Fruit fly (Drosophila melanogaster) whole organism, embryonic: ENCODE results near the gene Hecw.

ENCODE experiments used
- Atf6 ChIP-seq: fragments of 200-800 bp; sonication (Bioruptor generic); IDR thresholded peaks from 2 replicates; pipeline ENCODE4 v1.3.6; 2022; ENCODE audit warnings: missing biosample characterization, missing genetic modification characterization
- Awh ChIP-seq: fragments of 200-800 bp; sonication (Bioruptor generic); IDR thresholded peaks from 2 replicates; pipeline ENCODE4, ENCODE4 v1.3.6; 2022; ENCODE audit warnings: missing biosample characterization, missing genetic modification characterization
- Bgb ChIP-seq: fragments of 200-800 bp; sonication (Bioruptor generic); IDR thresholded peaks from 2 replicates; pipeline ENCODE4 v1.3.6; 2022; ENCODE audit warnings: missing biosample characterization, missing genetic modification characterization; ENCODE audit not compliant: partially characterized antibody
- C15 ChIP-seq: fragments of 200-800 bp; sonication (Bioruptor generic); IDR thresholded peaks from 3 replicates; pipeline ENCODE4 v1.3.6; 2022; ENCODE audit warnings: missing biosample characterization, missing genetic modification characterization
- CG10543 ChIP-seq: fragments of 200-800 bp; sonication (Bioruptor generic); optimal IDR thresholded peaks from 3 replicates; lab custom pipeline; 2017; ENCODE audit warnings: missing biosample characterization, mild to moderate bottlenecking, missing genetic modification characterization, moderate library complexity
- CG11504 ChIP-seq: fragments of 200-800 bp; sonication (Bioruptor generic); optimal IDR thresholded peaks from 3 replicates; lab custom pipeline; 2019; ENCODE audit warnings: missing biosample characterization, mild to moderate bottlenecking, missing genetic modification characterization, moderate library complexity
- CG12391 ChIP-seq: fragments of 200-800 bp; sonication (Bioruptor generic); optimal IDR thresholded peaks from 3 replicates; lab custom pipeline; 2018; ENCODE audit warnings: missing biosample characterization, mild to moderate bottlenecking, missing genetic modification characterization, moderate library complexity
- CG13287 ChIP-seq: fragments of 200-800 bp; sonication (Bioruptor generic); IDR thresholded peaks from 2 replicates; pipeline ENCODE4 v1.3.6; 2022; ENCODE audit warnings: missing biosample characterization, missing genetic modification characterization; ENCODE audit not compliant: partially characterized antibody
- CG13894 ChIP-seq: fragments of 200-800 bp; sonication (Bioruptor generic); optimal IDR thresholded peaks from 3 replicates; lab custom pipeline; 2018; ENCODE audit warnings: missing biosample characterization, mild to moderate bottlenecking, missing genetic modification characterization, moderate library complexity
- CG1529 ChIP-seq: fragments of 200-800 bp; sonication (Bioruptor generic); optimal IDR thresholded peaks from 3 replicates; lab custom pipeline; 2018; ENCODE audit warnings: missing biosample characterization, missing genetic modification characterization
- CG15479 ChIP-seq: fragments of 200-800 bp; sonication (Bioruptor generic); optimal IDR thresholded peaks from 3 replicates; lab custom pipeline; 2019; ENCODE audit warnings: missing biosample characterization, mild to moderate bottlenecking, missing genetic modification characterization, moderate library complexity
- CG18599 ChIP-seq: fragments of 200-800 bp; sonication (Bioruptor generic); optimal IDR thresholded peaks from 3 replicates; lab custom pipeline; 2017; ENCODE audit warnings: missing biosample characterization, missing genetic modification characterization, mild to moderate bottlenecking, moderate library complexity, missing genetic modification reagents
- CG6791 ChIP-seq: fragments of 200-800 bp; sonication (Bioruptor generic); IDR thresholded peaks from 3 replicates; pipeline ENCODE4 v1.3.6; 2022; ENCODE audit warnings: missing biosample characterization, missing genetic modification characterization; ENCODE audit not compliant: partially characterized antibody
- ERR ChIP-seq: fragments of 200-800 bp; sonication (Bioruptor generic); optimal IDR thresholded peaks from 2 replicates; lab custom pipeline; 2016; ENCODE audit warnings: missing biosample characterization, missing genetic modification characterization
- GATAe ChIP-seq: fragments of 200-800 bp; sonication (Bioruptor generic); conservative IDR thresholded peaks from 2 replicates; pipeline ENCODE4 v1.3.6; 2022; ENCODE audit warnings: missing biosample characterization, missing genetic modification characterization
- HmgD ChIP-seq: fragments of 200-800 bp; sonication (Bioruptor generic); optimal IDR thresholded peaks from 3 replicates; lab custom pipeline; 2016; ENCODE audit warnings: missing biosample characterization, missing genetic modification characterization
- Hmr ChIP-seq: fragments of 200-800 bp; sonication (Bioruptor generic); optimal IDR thresholded peaks from 3 replicates; lab custom pipeline; 2017; ENCODE audit warnings: mild to moderate bottlenecking, missing biosample characterization, missing genetic modification reagents, missing genetic modification characterization
- Lim3 ChIP-seq: fragments of 200-800 bp; sonication (Bioruptor generic); IDR thresholded peaks from 2 replicates; pipeline ENCODE4 v1.3.6; 2022; ENCODE audit warnings: missing biosample characterization, missing genetic modification characterization
- Med ChIP-seq: fragments of 200-800 bp; sonication (Bioruptor generic); peaks from one replicate; lab custom pipeline; 2016; ENCODE audit warnings: missing biosample characterization, missing genetic modification characterization, mild to moderate bottlenecking, inconsistent platforms, moderate library complexity
- Mrtf ChIP-seq: fragments of 200-800 bp; sonication (Bioruptor generic); IDR thresholded peaks from 3 replicates; pipeline ENCODE4 v1.3.6; 2022; ENCODE audit warnings: missing biosample characterization, missing genetic modification characterization
- Myb ChIP-seq: fragments of 200-800 bp; sonication (Bioruptor generic); optimal IDR thresholded peaks from 2 replicates; lab custom pipeline; 2016; ENCODE audit warnings: missing biosample characterization, missing genetic modification characterization
- Spps ChIP-seq: fragments of 200-800 bp; sonication (Bioruptor generic); optimal IDR thresholded peaks from 2 replicates; lab custom pipeline; 2018; ENCODE audit warnings: missing biosample characterization, mild to moderate bottlenecking, missing genetic modification characterization
- Trl ChIP-seq, 3 experiments: fragments of >200 bp in 2 of 3; fragments of 200-800 bp in 1 of 3; sonication (Bioruptor generic) in 1 of 3; optimal IDR thresholded peaks; 2 replicates in 1 of 3; 3 replicates in 2 of 3; lab custom pipeline; 2016 to 2017; ENCODE audit warnings: missing biosample characterization in 1 of 3, missing genetic modification characterization in 1 of 3
- Vsx1 ChIP-seq: fragments of 200-800 bp; sonication (Bioruptor generic); optimal IDR thresholded peaks from 2 replicates; lab custom pipeline; 2017; ENCODE audit warnings: missing biosample characterization, mild to moderate bottlenecking, missing genetic modification characterization, missing genetic modification reagents
- abd-A ChIP-seq: fragments of 200-800 bp; sonication (Bioruptor generic); optimal IDR thresholded peaks from 3 replicates; lab custom pipeline; 2019; ENCODE audit warnings: missing biosample characterization, mild to moderate bottlenecking, missing genetic modification characterization, moderate library complexity
- bigmax ChIP-seq: fragments of 200-800 bp; sonication (Bioruptor generic); optimal IDR thresholded peaks from 2 replicates; lab custom pipeline; 2018; ENCODE audit warnings: missing biosample characterization, mild to moderate bottlenecking, missing genetic modification characterization
- caup ChIP-seq: fragments of 200-800 bp; sonication (Bioruptor generic); optimal IDR thresholded peaks from 3 replicates; lab custom pipeline; 2017; ENCODE audit warnings: missing biosample characterization, mild to moderate bottlenecking, missing genetic modification characterization, moderate library complexity; ENCODE audit not compliant: severe bottlenecking
- chinmo ChIP-seq: fragments of 200-800 bp; sonication (Bioruptor generic); IDR thresholded peaks from 4 replicates; pipeline ENCODE4 v1.3.6; 2022; ENCODE audit warnings: missing biosample characterization, missing genetic modification characterization; ENCODE audit not compliant: partially characterized antibody
- ci ChIP-seq: fragments of 200-800 bp; sonication (Bioruptor generic); IDR thresholded peaks from 3 replicates; pipeline ENCODE4 v1.3.6; 2022; ENCODE audit warnings: missing biosample characterization, missing genetic modification characterization
- exex ChIP-seq: fragments of 200-800 bp; sonication (Bioruptor generic); optimal IDR thresholded peaks from 4 replicates; lab custom pipeline; 2018; ENCODE audit warnings: missing biosample characterization, mild to moderate bottlenecking, missing genetic modification characterization, moderate library complexity
- grn ChIP-seq: fragments of 200-800 bp; sonication (Bioruptor generic); optimal IDR thresholded peaks from 3 replicates; lab custom pipeline; 2017; ENCODE audit warnings: missing biosample characterization, missing genetic modification characterization
- gro ChIP-seq: fragments of 200-800 bp; sonication (Bioruptor generic); optimal IDR thresholded peaks from 2 replicates; lab custom pipeline; 2016; ENCODE audit warnings: missing biosample characterization, missing genetic modification characterization
- inv ChIP-seq: fragments of 200-800 bp; sonication (Bioruptor generic); IDR thresholded peaks from 2 replicates; pipeline ENCODE4 v1.3.6; 2022; ENCODE audit warnings: missing biosample characterization, missing genetic modification characterization; ENCODE audit not compliant: partially characterized antibody
- klu ChIP-seq: fragments of 200-800 bp; sonication (Bioruptor generic); IDR thresholded peaks from 2 replicates; pipeline ENCODE4 v1.3.6; 2022; ENCODE audit warnings: missing biosample characterization, missing genetic modification characterization
- lab ChIP-seq: fragments of 200-800 bp; sonication (Bioruptor generic); optimal IDR thresholded peaks from 3 replicates; lab custom pipeline; 2017; ENCODE audit warnings: missing biosample characterization, missing genetic modification characterization, mild to moderate bottlenecking, moderate library complexity, missing genetic modification reagents
- mirr ChIP-seq: fragments of 200-800 bp; sonication (Bioruptor generic); optimal IDR thresholded peaks from 3 replicates; lab custom pipeline; 2018; ENCODE audit warnings: missing biosample characterization, mild to moderate bottlenecking, missing genetic modification characterization
- onecut ChIP-seq: fragments of 200-800 bp; sonication (Bioruptor generic); IDR thresholded peaks from 2 replicates; pipeline ENCODE4 v1.3.6; 2022; ENCODE audit warnings: missing biosample characterization, missing genetic modification characterization
- pita ChIP-seq: fragments of 200-800 bp; sonication (Bioruptor generic); optimal IDR thresholded peaks from 2 replicates; lab custom pipeline; 2017; ENCODE audit warnings: missing biosample characterization, mild to moderate bottlenecking, missing genetic modification characterization
- run ChIP-seq: fragments of 200-800 bp; sonication (Bioruptor generic); optimal IDR thresholded peaks from 3 replicates; lab custom pipeline; 2018; ENCODE audit warnings: missing biosample characterization, mild to moderate bottlenecking, missing genetic modification characterization
- sens ChIP-seq: fragments of 200-800 bp; sonication (Bioruptor generic); peaks from one replicate; lab custom pipeline; 2016; ENCODE audit warnings: missing biosample characterization, missing genetic modification characterization
- sr ChIP-seq: fragments of 200-800 bp; sonication (Bioruptor generic); IDR thresholded peaks from 3 replicates; pipeline ENCODE4 v1.3.6; 2022; ENCODE audit warnings: missing biosample characterization, missing genetic modification characterization
- sug ChIP-seq: fragments of 200-800 bp; optimal IDR thresholded peaks from 2 replicates; lab custom pipeline; 2019; ENCODE audit warnings: missing biosample characterization, mild to moderate bottlenecking, missing genetic modification characterization, moderate library complexity
- tio ChIP-seq: fragments of 200-800 bp; sonication (Bioruptor generic); optimal IDR thresholded peaks from 2 replicates; lab custom pipeline; 2017; ENCODE audit warnings: missing biosample characterization, missing genetic modification characterization, inconsistent platforms
- z ChIP-seq: fragments of 200-800 bp; sonication (Bioruptor generic); IDR thresholded peaks from 3 replicates; pipeline ENCODE4 v1.3.6; 2022; ENCODE audit warnings: missing biosample characterization, missing genetic modification characterization

Gene Hecw

dm6 chrX:9598106-9598505 lies 10.6 kb upstream of the Hecw start:
- no peak for TF ChIP-seq CG1529 (GFP tag; lab: Kevin White, UChicago)
- TF ChIP-seq grn (GFP tag; lab: Kevin White, UChicago) = peak; percentile 22
- TF ChIP-seq Awh (GFP tag; lab: Robert Waterston, UW) = no peak
- peak; percentile 25 for TF ChIP-seq exex (tag; lab: Kevin White, UChicago)

dm6 chrX:9599158-9600082 lies 9.3 kb upstream of the Hecw start:
- peak; percentile 47; the same call in 1 of the 3 replicates for TF ChIP-seq z (GFP tag; lab: Robert Waterston, UW)
- TF ChIP-seq Atf6 (GFP tag; lab: Robert Waterston, UW) = 0 out of 2 replicates have a peak, but pooled peaks have one; percentile 9
- TF ChIP-seq sr (GFP tag; lab: Robert Waterston, UW) = peak; percentile 75
- no peak for TF ChIP-seq caup (GFP tag; lab: Kevin White, UChicago)
- peak; percentile 18 for TF ChIP-seq lab (GFP tag; lab: Kevin White, UChicago)
- TF ChIP-seq sug (tag; lab: Kevin White, UChicago) = peak; percentile 67
- no peak for TF ChIP-seq Mrtf
- TF ChIP-seq CG12391 (tag; lab: Kevin White, UChicago) = no peak
- TF ChIP-seq CG6791 (GFP tag; lab: Robert Waterston, UW) = no peak
- TF ChIP-seq CG15479 (GFP tag; lab: Kevin White, UChicago) = peak; percentile 70
- TF ChIP-seq GATAe (GFP tag; lab: Robert Waterston, UW) = 0 out of 2 replicates have a peak, but pooled peaks have one; percentile 16
- TF ChIP-seq klu = 0 out of 2 replicates have a peak, but pooled peaks have one; percentile 39
- TF ChIP-seq CG11504 (tag; lab: Kevin White, UChicago) = peak; percentile 32
- TF ChIP-seq run (tag; lab: Kevin White, UChicago) = no peak
- 0 out of 4 replicates have a peak, but pooled peaks have one; percentile 53 for TF ChIP-seq chinmo
- no peak for TF ChIP-seq Spps (tag; lab: Kevin White, UChicago)
- peak; percentile 96 for TF ChIP-seq bigmax
- TF ChIP-seq inv (GFP tag; lab: Robert Waterston, UW) = no peak
- TF ChIP-seq ERR (GFP tag; lab: Kevin White, UChicago) = peak; percentile 25
- no peak for TF ChIP-seq pita (GFP tag; lab: Kevin White, UChicago)
- TF ChIP-seq tio (GFP tag; lab: Kevin White, UChicago) = no peak
- TF ChIP-seq Trl (optimal IDR thresholded peaks at IDR 0.05; lab: Kevin White, UChicago) = peak; percentile 42 to 64
- peak; percentile 15 for TF ChIP-seq Trl (GFP tag; optimal IDR thresholded peaks at IDR 0.05; lab: Kevin White, UChicago)
- peak; percentile 52 for TF ChIP-seq Awh (GFP tag; lab: Robert Waterston, UW)
- TF ChIP-seq abd-A (tag; lab: Kevin White, UChicago) = peak; percentile 75
- TF ChIP-seq Vsx1 (GFP tag; lab: Kevin White, UChicago) = peak; percentile 69
- TF ChIP-seq CG13287 (GFP tag; lab: Robert Waterston, UW) = peak; percentile 24; the same call in 1 of the 2 replicates
- TF ChIP-seq Lim3 (GFP tag; lab: Robert Waterston, UW) = no peak
- 0 out of 2 replicates have a peak, but pooled peaks have one; percentile 8 for TF ChIP-seq Bgb (GFP tag; lab: Robert Waterston, UW)
- TF ChIP-seq C15 (GFP tag; lab: Robert Waterston, UW) = no peak
- peak; percentile 14 for TF ChIP-seq CG10543
- TF ChIP-seq ci (GFP tag; lab: Robert Waterston, UW) = 0 out of 3 replicates have a peak, but pooled peaks have one; percentile 20
- peak; percentile 45 for TF ChIP-seq onecut (GFP tag; lab: Robert Waterston, UW)
- TF ChIP-seq HmgD (GFP tag; lab: Kevin White, UChicago) = no peak
- peak; percentile 12 for TF ChIP-seq Hmr (GFP tag; lab: Kevin White, UChicago)
- TF ChIP-seq gro = peak; percentile 3
- TF ChIP-seq Myb (GFP tag; lab: Kevin White, UChicago) = no peak
- TF ChIP-seq Med (GFP tag; lab: Kevin White, UChicago) = peak; percentile 73
- TF ChIP-seq CG13894 (tag; lab: Kevin White, UChicago) = peak; percentile 76
- peak; percentile 73 for TF ChIP-seq sens (GFP tag; lab: Kevin White, UChicago)
- peak; percentile 40 for TF ChIP-seq mirr (GFP tag; lab: Kevin White, UChicago)
- TF ChIP-seq CG18599 (GFP tag; lab: Kevin White, UChicago) = peak; percentile 39
- peak; percentile 63 for TF ChIP-seq exex (tag; lab: Kevin White, UChicago)
